Fruit fly (Drosophila melanogaster) whole organism, adult: ENCODE data around the gene CG11768.

Source experiments
- CG11617 ChIP-seq: fragments of 200-800 bp; sonication (Bioruptor generic); optimal IDR thresholded peaks from 2 replicates; lab custom pipeline; 2017; ENCODE audit warnings: mild to moderate bottlenecking, missing biosample characterization, missing genetic modification reagents, missing genetic modification characterization
- CG12768 ChIP-seq: fragments of 200-800 bp; sonication (Bioruptor generic); optimal IDR thresholded peaks from 2 replicates; lab custom pipeline; 2017; ENCODE audit warnings: missing biosample characterization, missing genetic modification characterization, mild to moderate bottlenecking, moderate library complexity, missing genetic modification reagents
- CG14711 ChIP-seq: fragments of 200-800 bp; sonication (Bioruptor generic); optimal IDR thresholded peaks from 2 replicates; lab custom pipeline; 2018; ENCODE audit warnings: missing biosample characterization, mild to moderate bottlenecking, missing genetic modification characterization, moderate library complexity
- CG1620 ChIP-seq: fragments of 200-800 bp; sonication (Bioruptor generic); optimal IDR thresholded peaks from 2 replicates; lab custom pipeline; 2016; ENCODE audit warnings: missing biosample characterization, missing genetic modification characterization
- CG33017 ChIP-seq: fragments of 200-800 bp; sonication (Bioruptor generic); optimal IDR thresholded peaks from 2 replicates; lab custom pipeline; 2018; ENCODE audit warnings: missing biosample characterization, mild to moderate bottlenecking, missing genetic modification characterization, moderate library complexity
- CG5204 ChIP-seq: fragments of 200-800 bp; sonication (Bioruptor generic); optimal IDR thresholded peaks from 2 replicates; lab custom pipeline; 2016; ENCODE audit warnings: missing biosample characterization, missing genetic modification characterization
- CG7045 ChIP-seq: fragments of 200-800 bp; sonication (Bioruptor generic); optimal IDR thresholded peaks from 2 replicates; lab custom pipeline; 2017; ENCODE audit warnings: missing biosample characterization, mild to moderate bottlenecking, missing genetic modification characterization
- CG7101 ChIP-seq: fragments of 200-800 bp; sonication (Bioruptor generic); optimal IDR thresholded peaks from 2 replicates; lab custom pipeline; 2018; ENCODE audit warnings: missing biosample characterization, mild to moderate bottlenecking, missing genetic modification characterization, moderate library complexity
- Clk ChIP-seq: fragments of 200-800 bp; sonication (Bioruptor generic); optimal IDR thresholded peaks from 2 replicates; lab custom pipeline; 2017; ENCODE audit warnings: missing biosample characterization, missing genetic modification characterization
- Crg-1 ChIP-seq: fragments of 200-800 bp; sonication (Bioruptor generic); optimal IDR thresholded peaks from 2 replicates; lab custom pipeline; 2016; ENCODE audit warnings: missing biosample characterization, missing genetic modification characterization
- Hr96 ChIP-seq: fragments of 200-800 bp; sonication (Bioruptor generic); optimal IDR thresholded peaks from 2 replicates; lab custom pipeline; 2016; ENCODE audit warnings: missing biosample characterization, missing genetic modification characterization
- Mnt ChIP-seq: fragments of 200-800 bp; sonication (Bioruptor generic); optimal IDR thresholded peaks from 2 replicates; lab custom pipeline; 2016; ENCODE audit warnings: missing biosample characterization, mild to moderate bottlenecking, missing genetic modification characterization
- bab1 ChIP-seq: fragments of 200-800 bp; sonication (Bioruptor generic); optimal IDR thresholded peaks from 3 replicates; lab custom pipeline; 2019; ENCODE audit warnings: missing biosample characterization, mild to moderate bottlenecking, missing genetic modification characterization, moderate library complexity
- cic ChIP-seq: fragments of 200-800 bp; sonication (Bioruptor generic); optimal IDR thresholded peaks from 2 replicates; lab custom pipeline; 2017; ENCODE audit warnings: missing biosample characterization, mild to moderate bottlenecking, missing genetic modification characterization, moderate library complexity
- cnc ChIP-seq, 2 experiments: fragments of >200 bp; optimal IDR thresholded peaks; 2 replicates each; lab custom pipeline; 2017
- kay ChIP-seq: fragments of 200-800 bp; sonication (Bioruptor generic); peaks from one replicate; lab custom pipeline; 2016; ENCODE audit warnings: missing biosample characterization, missing genetic modification characterization, borderline replicate concordance
- ovo ChIP-seq: fragments of 200-800 bp; sonication (Bioruptor generic); optimal IDR thresholded peaks from 2 replicates; lab custom pipeline; 2016; ENCODE audit warnings: missing biosample characterization, missing genetic modification characterization
- pad ChIP-seq: fragments of 200-800 bp; sonication (Bioruptor generic); optimal IDR thresholded peaks from 3 replicates; lab custom pipeline; 2017; ENCODE audit warnings: missing biosample characterization, missing genetic modification characterization, mild to moderate bottlenecking, moderate library complexity, missing genetic modification reagents
- tj ChIP-seq: fragments of 200-800 bp; sonication (Bioruptor generic); optimal IDR thresholded peaks from 3 replicates; lab custom pipeline; 2017; ENCODE audit warnings: missing biosample characterization, mild to moderate bottlenecking, missing genetic modification characterization, moderate library complexity
- toe ChIP-seq: fragments of 200-800 bp; sonication (Bioruptor generic); optimal IDR thresholded peaks from 2 replicates; lab custom pipeline; 2016; ENCODE audit warnings: missing biosample characterization, missing genetic modification characterization

The CG11768 gene

DNA sequence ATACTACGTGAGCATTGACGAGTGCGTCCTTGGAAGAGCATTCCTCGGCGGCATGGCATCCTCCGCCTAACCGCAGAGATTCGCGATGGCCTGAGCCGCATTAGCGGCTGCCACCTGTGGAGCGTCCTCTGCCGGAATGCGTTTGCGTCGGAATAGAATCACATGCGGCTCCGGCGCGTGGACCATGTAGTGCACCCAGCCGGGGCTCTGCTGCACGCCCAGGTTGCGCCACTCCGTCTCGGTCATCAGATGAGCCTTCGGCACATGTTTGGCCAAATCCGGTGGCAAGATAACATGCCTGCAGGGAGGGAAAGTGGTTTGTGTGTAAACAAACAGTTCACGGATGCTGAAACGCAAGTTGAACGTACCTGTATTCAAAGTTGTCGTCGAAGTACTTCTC lies 52.6 kb downstream of the CG11768 start:
- TF ChIP-seq cic (GFP tag; lab: Kevin White, UChicago) (no peak), tj (GFP tag; lab: Kevin White, UChicago) (no peak)

DNA sequence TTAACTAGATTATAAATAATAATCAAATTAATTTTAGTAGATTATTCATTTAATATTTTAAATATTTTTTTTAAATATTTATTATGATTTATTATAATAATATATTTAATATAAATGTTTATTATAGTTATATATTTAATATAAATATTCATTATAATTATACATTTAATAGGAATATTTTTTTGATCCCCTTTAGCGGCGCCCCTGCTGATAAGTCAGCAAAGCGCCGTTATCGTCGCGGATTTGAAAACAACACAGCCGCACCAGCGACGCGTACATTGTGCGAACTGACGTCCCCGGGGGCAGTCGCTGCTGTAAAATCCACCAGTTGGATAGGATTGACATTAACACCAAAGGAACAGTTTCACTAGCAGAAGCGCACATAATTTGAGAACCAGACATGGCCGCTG lies 55.3 kb downstream of the CG11768 start, which contains the start of gene CG8112:
CG8112 (plus strand) TSS at position 212 of the 410 bp plus-strand sequence.
- TF ChIP-seq CG33017 (tag; lab: Kevin White, UChicago) (peak; percentile 69), CG12768 (GFP tag; lab: Kevin White, UChicago) (peak; percentile 45), cic (GFP tag; lab: Kevin White, UChicago) (no peak), CG5204 (no peak), Crg-1 (GFP tag; lab: Kevin White, UChicago) (no peak), CG7101 (tag; lab: Kevin White, UChicago) (peak; percentile 78), CG11617 (peak; percentile 87), CG7045 (GFP tag; lab: Kevin White, UChicago) (peak; percentile 58), CG14711 (tag; lab: Kevin White, UChicago) (peak; percentile 73), Hr96 (GFP tag; lab: Kevin White, UChicago) (no peak), kay (GFP tag; lab: Kevin White, UChicago) (peak; percentile 76), CG1620 (GFP tag; lab: Kevin White, UChicago) (no peak), pad (GFP tag; lab: Kevin White, UChicago) (peak; percentile 56), ovo (GFP tag; lab: Kevin White, UChicago) (peak; percentile 73), bab1 (GFP tag; lab: Kevin White, UChicago) (peak; percentile 16), tj (GFP tag; lab: Kevin White, UChicago) (peak; percentile 83), Clk (GFP tag; lab: Kevin White, UChicago) (no peak), toe (no peak)

DNA sequence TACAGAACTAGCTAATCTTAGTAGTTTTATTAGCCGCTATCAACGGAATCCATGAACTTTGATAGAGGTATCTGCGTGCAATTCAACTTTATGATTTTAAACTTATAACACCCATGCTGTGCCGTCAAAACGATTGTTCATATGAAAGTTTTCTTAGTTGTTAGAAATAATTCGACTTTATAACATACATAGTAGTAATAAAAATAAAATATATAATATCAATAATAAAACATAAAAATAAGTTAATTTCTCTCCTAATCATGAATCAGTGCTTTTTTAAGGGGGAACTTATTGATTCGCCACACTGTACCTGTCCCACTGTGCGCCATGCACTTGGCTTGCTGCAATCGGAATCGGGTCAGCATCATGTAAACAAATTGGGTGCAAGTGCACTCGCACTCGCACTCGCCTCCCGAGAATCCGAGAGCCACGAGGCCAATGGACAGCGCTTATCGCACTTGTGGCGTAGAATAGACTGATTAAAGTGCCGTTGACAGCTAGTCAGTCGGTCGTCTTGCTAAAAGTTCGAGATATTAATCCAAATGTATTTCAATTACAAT lies 56.0 kb downstream of the CG11768 start:
- TF ChIP-seq Clk (GFP tag; lab: Kevin White, UChicago) (peak; percentile 30), CG1620 (GFP tag; lab: Kevin White, UChicago) (no peak), bab1 (GFP tag; lab: Kevin White, UChicago) (peak; percentile 25), CG7045 (GFP tag; lab: Kevin White, UChicago) (no peak), toe (no peak), Mnt (GFP tag; lab: Kevin White, UChicago) (peak; percentile 87), pad (GFP tag; lab: Kevin White, UChicago) (no peak), cnc (optimal IDR thresholded peaks at IDR 0.05; lab: Kevin White, UChicago) (no peak), cic (GFP tag; lab: Kevin White, UChicago) (peak; percentile 76), CG33017 (tag; lab: Kevin White, UChicago) (no peak), Crg-1 (GFP tag; lab: Kevin White, UChicago) (no peak), CG11617 (no peak), CG12768 (GFP tag; lab: Kevin White, UChicago) (peak; percentile 21), CG7101 (tag; lab: Kevin White, UChicago) (peak; percentile 60), kay (GFP tag; lab: Kevin White, UChicago) (no peak), ovo (GFP tag; lab: Kevin White, UChicago) (peak; percentile 11), CG14711 (tag; lab: Kevin White, UChicago) (no peak), Hr96 (GFP tag; lab: Kevin White, UChicago) (peak; percentile 83), CG5204 (peak; percentile 1), tj (GFP tag; lab: Kevin White, UChicago) (no peak)

DNA sequence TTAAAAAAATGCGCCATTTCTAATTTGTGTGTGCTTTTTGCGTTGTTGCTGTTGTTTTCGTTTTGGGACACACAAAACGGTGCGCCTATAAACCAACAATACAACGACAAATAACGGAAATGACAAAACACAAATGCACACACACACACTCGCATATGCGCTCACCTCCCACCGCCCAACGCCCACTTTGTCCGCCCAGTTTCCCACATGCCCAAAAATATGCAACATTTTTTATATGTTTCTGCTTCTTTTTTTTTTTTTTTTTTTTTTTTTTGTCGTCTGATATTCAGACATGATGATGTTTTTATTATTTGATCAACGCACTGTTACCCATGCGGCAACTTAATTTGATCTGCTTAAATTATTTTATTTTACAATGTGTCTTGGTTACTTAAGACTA lies 60.8 kb downstream of the CG11768 start:
- TF ChIP-seq pad (GFP tag; lab: Kevin White, UChicago) (no peak), CG7101 (tag; lab: Kevin White, UChicago) (no peak), ovo (GFP tag; lab: Kevin White, UChicago) (no peak), bab1 (GFP tag; lab: Kevin White, UChicago) (no peak), cic (GFP tag; lab: Kevin White, UChicago) (no peak), Hr96 (GFP tag; lab: Kevin White, UChicago) (no peak), Clk (GFP tag; lab: Kevin White, UChicago) (no peak), tj (GFP tag; lab: Kevin White, UChicago) (no peak), CG5204 (no peak), cnc (optimal IDR thresholded peaks at IDR 0.05; lab: Kevin White, UChicago) (no peak), Crg-1 (GFP tag; lab: Kevin White, UChicago) (no peak), CG14711 (tag; lab: Kevin White, UChicago) (no peak), CG7045 (GFP tag; lab: Kevin White, UChicago) (no peak), kay (GFP tag; lab: Kevin White, UChicago) (no peak), CG33017 (tag; lab: Kevin White, UChicago) (no peak), CG11617 (no peak)

DNA sequence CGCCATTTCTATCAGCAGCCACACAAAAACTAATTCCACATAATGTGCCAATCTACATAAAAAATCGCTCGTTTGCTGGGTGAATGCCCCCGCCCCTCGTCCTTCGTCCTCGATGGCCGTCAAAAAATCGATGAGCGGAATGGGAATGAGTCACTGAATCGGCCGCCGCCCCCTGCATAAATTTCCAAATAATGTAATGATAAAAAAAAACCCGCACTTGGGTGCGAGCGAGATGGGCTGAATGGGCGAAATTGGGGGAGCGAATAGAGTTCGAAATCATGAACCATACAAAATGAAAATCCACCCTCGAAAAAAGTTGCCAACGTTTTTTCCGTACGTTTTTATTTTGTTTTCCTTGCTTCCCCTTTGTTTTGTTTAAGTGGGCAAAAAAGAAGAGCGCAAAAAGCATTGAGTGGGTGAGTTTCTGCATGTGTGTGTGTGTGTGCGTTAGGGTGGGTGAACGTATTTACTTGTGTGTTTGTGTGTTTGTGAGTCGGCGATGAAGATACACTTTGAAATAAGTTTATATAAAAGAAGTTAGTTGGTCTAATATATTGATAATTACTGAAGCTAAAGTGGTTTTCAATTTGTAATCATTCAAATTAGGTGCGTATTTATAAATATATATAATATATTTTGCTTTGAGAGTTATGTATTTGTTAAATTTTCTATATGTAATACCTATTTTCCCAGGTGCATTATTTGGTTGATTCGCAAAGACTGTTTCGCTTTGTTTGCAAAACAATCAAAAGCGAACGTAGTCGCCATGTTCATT lies 62.5 kb downstream of the CG11768 start:
- no peak for TF ChIP-seq kay (GFP tag; lab: Kevin White, UChicago)
- no peak for TF ChIP-seq Crg-1 (GFP tag; lab: Kevin White, UChicago)
- TF ChIP-seq CG12768 (GFP tag; lab: Kevin White, UChicago), result no peak
- no peak for TF ChIP-seq Mnt (GFP tag; lab: Kevin White, UChicago)
- TF ChIP-seq toe, result no peak
- TF ChIP-seq CG11617, result no peak
- TF ChIP-seq bab1 (GFP tag; lab: Kevin White, UChicago), result no peak
